Fruit fly (Drosophila melanogaster) whole organism, embryonic: ENCODE measurements around the gene AP-2mu.

ENCODE experiments used
- ATbp ChIP-seq: fragments of 200-800 bp; sonication (Bioruptor generic); optimal IDR thresholded peaks from 2 replicates; lab custom pipeline; 2017; ENCODE audit warnings: missing biosample characterization, mild to moderate bottlenecking, missing genetic modification characterization, missing genetic modification reagents
- CG10274 ChIP-seq: fragments of 200-800 bp; sonication (Bioruptor generic); optimal IDR thresholded peaks from 3 replicates; lab custom pipeline; 2017; ENCODE audit warnings: missing biosample characterization, mild to moderate bottlenecking, missing genetic modification characterization
- CG10462 ChIP-seq: fragments of 200-800 bp; sonication (Bioruptor generic); optimal IDR thresholded peaks from 2 replicates; lab custom pipeline; 2016; ENCODE audit warnings: missing biosample characterization, missing genetic modification characterization
- CG10565 ChIP-seq: fragments of 200-800 bp; sonication (Bioruptor generic); optimal IDR thresholded peaks from 3 replicates; lab custom pipeline; 2016; ENCODE audit warnings: missing biosample characterization, mild to moderate bottlenecking, missing genetic modification characterization
- CG11398 ChIP-seq: fragments of 200-800 bp; sonication (Bioruptor generic); optimal IDR thresholded peaks from 2 replicates; lab custom pipeline; 2016; ENCODE audit warnings: missing biosample characterization, missing genetic modification characterization
- CG11723 ChIP-seq: fragments of 200-800 bp; sonication (Bioruptor generic); optimal IDR thresholded peaks from 2 replicates; lab custom pipeline; 2017; ENCODE audit warnings: missing biosample characterization, mild to moderate bottlenecking, missing genetic modification characterization
- CG13296 ChIP-seq: fragments of 200-800 bp; sonication (Bioruptor generic); optimal IDR thresholded peaks from 3 replicates; lab custom pipeline; 2018; ENCODE audit warnings: missing biosample characterization, mild to moderate bottlenecking, missing genetic modification characterization
- CG15269 ChIP-seq: fragments of 200-800 bp; sonication (Bioruptor generic); optimal IDR thresholded peaks from 2 replicates; lab custom pipeline; 2018; ENCODE audit warnings: missing biosample characterization, mild to moderate bottlenecking, missing genetic modification characterization, moderate library complexity
- CG17802 ChIP-seq: fragments of 200-800 bp; sonication (Bioruptor generic); optimal IDR thresholded peaks from 2 replicates; lab custom pipeline; 2018; ENCODE audit warnings: missing biosample characterization, mild to moderate bottlenecking, missing genetic modification characterization, moderate library complexity
- CG2199 ChIP-seq: fragments of 200-800 bp; sonication (Bioruptor generic); IDR thresholded peaks from 3 replicates; pipeline ENCODE4 v1.3.6; 2022; ENCODE audit warnings: missing biosample characterization, missing genetic modification characterization
- CG2875 ChIP-seq: fragments of 200-800 bp; sonication (Bioruptor generic); optimal IDR thresholded peaks from 2 replicates; lab custom pipeline; 2017; ENCODE audit warnings: missing biosample characterization, mild to moderate bottlenecking, missing genetic modification characterization, missing genetic modification reagents
- CG30403 ChIP-seq: fragments of 200-800 bp; sonication (Bioruptor generic); optimal IDR thresholded peaks from 3 replicates; lab custom pipeline; 2016; ENCODE audit warnings: missing biosample characterization, missing genetic modification characterization
- CG32767 ChIP-seq: fragments of 200-800 bp; sonication (Bioruptor generic); IDR thresholded peaks from 2 replicates; pipeline ENCODE4 v1.3.6; 2022; ENCODE audit warnings: missing biosample characterization, missing genetic modification characterization
- CG34224 ChIP-seq: fragments of 200-800 bp; sonication (Bioruptor generic); IDR thresholded peaks from 3 replicates; pipeline ENCODE4 v1.3.6; 2022; ENCODE audit warnings: missing biosample characterization, missing genetic modification characterization; ENCODE audit not compliant: partially characterized antibody
- CG42726 ChIP-seq: fragments of 200-800 bp; sonication (Bioruptor generic); IDR thresholded peaks from 2 replicates; pipeline ENCODE4 v1.3.6; 2022; ENCODE audit warnings: missing biosample characterization, missing genetic modification characterization; ENCODE audit not compliant: partially characterized antibody
- CG4617 ChIP-seq: fragments of 200-800 bp; sonication (Bioruptor generic); optimal IDR thresholded peaks from 3 replicates; lab custom pipeline; 2016; ENCODE audit warnings: missing biosample characterization, missing genetic modification characterization, borderline replicate concordance
- CG7372 ChIP-seq: fragments of 200-800 bp; sonication (Bioruptor generic); IDR thresholded peaks from 2 replicates; pipeline ENCODE4 v1.3.6; 2022; ENCODE audit warnings: missing biosample characterization, missing genetic modification characterization
- CG7987 ChIP-seq: fragments of 200-800 bp; sonication (Bioruptor generic); optimal IDR thresholded peaks from 2 replicates; lab custom pipeline; 2018; ENCODE audit warnings: missing biosample characterization, mild to moderate bottlenecking, missing genetic modification characterization, moderate library complexity
- CG8924 ChIP-seq: fragments of 200-800 bp; optimal IDR thresholded peaks from 3 replicates; lab custom pipeline; 2019; ENCODE audit warnings: missing biosample characterization, mild to moderate bottlenecking, missing genetic modification characterization, moderate library complexity
- CG8944 ChIP-seq: fragments of 200-800 bp; sonication (Bioruptor generic); optimal IDR thresholded peaks from 3 replicates; lab custom pipeline; 2016; ENCODE audit warnings: missing biosample characterization, missing genetic modification characterization
- CG9609 ChIP-seq: fragments of 200-800 bp; sonication (Bioruptor generic); optimal IDR thresholded peaks from 3 replicates; lab custom pipeline; 2016; ENCODE audit warnings: missing biosample characterization, missing genetic modification characterization
- Dbx ChIP-seq: fragments of 200-800 bp; sonication (Bioruptor generic); IDR thresholded peaks from 3 replicates; pipeline ENCODE4 v1.3.6; 2022; ENCODE audit warnings: missing biosample characterization, missing genetic modification characterization
- Dp ChIP-seq: fragments of 200-800 bp; sonication (Bioruptor generic); optimal IDR thresholded peaks from 2 replicates; lab custom pipeline; 2018; ENCODE audit warnings: missing biosample characterization, mild to moderate bottlenecking, missing genetic modification characterization, moderate library complexity
- Dref ChIP-seq: fragments of 200-800 bp; sonication (Bioruptor generic); IDR thresholded peaks from 2 replicates; pipeline ENCODE4 v1.3.6; 2022; ENCODE audit warnings: missing biosample characterization, missing genetic modification characterization
- E2f2 ChIP-seq: fragments of 200-800 bp; sonication (Bioruptor generic); IDR thresholded peaks from 2 replicates; pipeline ENCODE4 v1.3.6; 2022; ENCODE audit warnings: missing biosample characterization, missing genetic modification characterization
- HmgD ChIP-seq: fragments of 200-800 bp; sonication (Bioruptor generic); optimal IDR thresholded peaks from 3 replicates; lab custom pipeline; 2016; ENCODE audit warnings: missing biosample characterization, missing genetic modification characterization
- Kr ChIP-seq: fragments of 200-800 bp; sonication (Bioruptor generic); optimal IDR thresholded peaks from 2 replicates; lab custom pipeline; 2017; ENCODE audit warnings: missing biosample characterization, mild to moderate bottlenecking, missing genetic modification characterization
- Lhr ChIP-seq: fragments of 200-800 bp; sonication (Bioruptor generic); optimal IDR thresholded peaks from 3 replicates; lab custom pipeline; 2017; ENCODE audit warnings: mild to moderate bottlenecking, missing biosample characterization, missing genetic modification reagents, missing genetic modification characterization
- NK7.1 ChIP-seq: fragments of 200-800 bp; sonication (Bioruptor generic); optimal IDR thresholded peaks from 3 replicates; lab custom pipeline; 2016; ENCODE audit warnings: missing biosample characterization, missing genetic modification characterization
- Optix ChIP-seq: fragments of 200-800 bp; sonication (Bioruptor generic); IDR thresholded peaks from 3 replicates; pipeline ENCODE4 v1.3.6; 2022; ENCODE audit warnings: missing biosample characterization, missing genetic modification characterization
- PHDP ChIP-seq: fragments of 200-800 bp; sonication (Bioruptor generic); optimal IDR thresholded peaks from 3 replicates; lab custom pipeline; 2018; ENCODE audit warnings: missing biosample characterization, mild to moderate bottlenecking, missing genetic modification characterization, moderate library complexity
- Poxn ChIP-seq: fragments of 200-800 bp; sonication (Bioruptor generic); IDR thresholded peaks from 2 replicates; pipeline ENCODE4 v1.3.6; 2022; ENCODE audit warnings: missing biosample characterization, missing genetic modification characterization
- abd-A ChIP-seq: fragments of 200-800 bp; sonication (Bioruptor generic); optimal IDR thresholded peaks from 3 replicates; lab custom pipeline; 2019; ENCODE audit warnings: missing biosample characterization, mild to moderate bottlenecking, missing genetic modification characterization, moderate library complexity
- btn ChIP-seq: fragments of 200-800 bp; sonication (Bioruptor generic); optimal IDR thresholded peaks from 2 replicates; lab custom pipeline; 2016; ENCODE audit warnings: missing biosample characterization, missing genetic modification characterization
- en ChIP-seq: fragments of 200-800 bp; sonication (Bioruptor generic); optimal IDR thresholded peaks from 2 replicates; lab custom pipeline; 2016; ENCODE audit warnings: missing biosample characterization, missing genetic modification characterization
- exex ChIP-seq: fragments of 200-800 bp; sonication (Bioruptor generic); optimal IDR thresholded peaks from 4 replicates; lab custom pipeline; 2018; ENCODE audit warnings: missing biosample characterization, mild to moderate bottlenecking, missing genetic modification characterization, moderate library complexity
- eyg ChIP-seq: fragments of 200-800 bp; sonication (Bioruptor generic); optimal IDR thresholded peaks from 3 replicates; lab custom pipeline; 2016; ENCODE audit warnings: missing biosample characterization, missing genetic modification characterization
- fru ChIP-seq: fragments of >200 bp; optimal IDR thresholded peaks from 2 replicates; lab custom pipeline; 2017
- gfzf ChIP-seq: fragments of 200-800 bp; sonication (Bioruptor generic); optimal IDR thresholded peaks from 2 replicates; lab custom pipeline; 2016; ENCODE audit warnings: missing biosample characterization, mild to moderate bottlenecking, missing genetic modification characterization, moderate library complexity
- grn ChIP-seq: fragments of 200-800 bp; sonication (Bioruptor generic); optimal IDR thresholded peaks from 3 replicates; lab custom pipeline; 2017; ENCODE audit warnings: missing biosample characterization, missing genetic modification characterization
- inv ChIP-seq: fragments of 200-800 bp; sonication (Bioruptor generic); IDR thresholded peaks from 2 replicates; pipeline ENCODE4 v1.3.6; 2022; ENCODE audit warnings: missing biosample characterization, missing genetic modification characterization; ENCODE audit not compliant: partially characterized antibody
- kni ChIP-seq: fragments of 200-800 bp; sonication (Bioruptor generic); optimal IDR thresholded peaks from 3 replicates; lab custom pipeline; 2017; ENCODE audit warnings: mild to moderate bottlenecking, missing biosample characterization, missing genetic modification reagents, missing genetic modification characterization
- lov ChIP-seq, 2 experiments: fragments of 200-800 bp in 1 of 2; fragments of >200 bp in 1 of 2; sonication (Bioruptor generic) in 1 of 2; IDR thresholded peaks in 1 of 2; optimal IDR thresholded peaks in 1 of 2; 2 replicates in 1 of 2; 3 replicates in 1 of 2; pipeline versions ENCODE4 v1.3.6 to Lab custom; 2017 to 2022; ENCODE audit warnings: missing biosample characterization in 1 of 2, missing genetic modification characterization in 1 of 2
- nerfin-2 ChIP-seq: fragments of 200-800 bp; sonication (Bioruptor generic); IDR thresholded peaks from 2 replicates; pipeline ENCODE4 v1.3.6; 2022; ENCODE audit warnings: missing biosample characterization, missing genetic modification characterization; ENCODE audit not compliant: partially characterized antibody
- oc ChIP-seq: fragments of 200-800 bp; sonication (Bioruptor generic); optimal IDR thresholded peaks from 2 replicates; lab custom pipeline; 2018; ENCODE audit warnings: missing biosample characterization, mild to moderate bottlenecking, missing genetic modification characterization, moderate library complexity
- pzg ChIP-seq: fragments of 200-800 bp; sonication (Bioruptor generic); optimal IDR thresholded peaks from 3 replicates; lab custom pipeline; 2018; ENCODE audit warnings: missing biosample characterization, mild to moderate bottlenecking, missing genetic modification characterization, moderate library complexity
- rib ChIP-seq: fragments of 200-800 bp; sonication (Bioruptor generic); IDR thresholded peaks from 2 replicates; pipeline ENCODE4 v1.3.6; 2022; ENCODE audit warnings: missing biosample characterization, missing genetic modification characterization
- ttk ChIP-seq: fragments of 200-800 bp; sonication (Bioruptor generic); IDR thresholded peaks from 2 replicates; pipeline ENCODE4 v2.1.2; 2022; ENCODE audit warnings: missing biosample characterization, missing genetic modification characterization
- vfl ChIP-seq: fragments of 200-800 bp; sonication (Bioruptor generic); optimal IDR thresholded peaks from 2 replicates; lab custom pipeline; 2016; ENCODE audit warnings: missing biosample characterization, missing genetic modification characterization
- vnd ChIP-seq: fragments of 200-800 bp; sonication (Bioruptor generic); IDR thresholded peaks from 3 replicates; pipeline ENCODE4 v1.3.6; 2022; ENCODE audit warnings: missing biosample characterization, missing genetic modification characterization; ENCODE audit not compliant: partially characterized antibody

Gene AP-2mu

DNA sequence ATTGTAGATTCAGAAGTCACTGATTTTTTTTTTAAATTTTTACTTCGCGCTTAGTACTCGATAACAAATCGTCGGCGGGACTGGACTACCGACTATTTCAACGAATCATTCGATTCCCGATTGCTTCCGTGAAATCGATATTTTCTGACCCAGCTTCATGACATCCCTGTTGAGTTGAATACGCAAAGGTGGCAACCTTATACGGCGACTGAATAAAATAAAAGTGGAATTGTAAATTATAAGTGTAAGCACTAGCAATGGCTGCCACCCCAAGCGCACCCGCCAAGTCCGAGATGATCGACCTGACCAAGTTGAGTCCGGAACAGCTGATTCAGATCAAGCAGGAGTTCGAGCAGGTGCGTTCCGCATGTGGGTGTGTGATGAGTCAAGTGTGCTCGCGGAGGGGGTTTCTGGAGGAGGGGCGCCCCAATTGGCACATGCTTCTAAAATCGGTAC, 24.8 kb downstream of the AP-2mu start, which contains the start of gene Pfdn5 (continued):
- TF ChIP-seq vnd (GFP tag; lab: Robert Waterston, UW) (peak; percentile 79), oc (tag; lab: Kevin White, UChicago) (no peak), ATbp (GFP tag; lab: Kevin White, UChicago) (no peak), lov (optimal IDR thresholded peaks at IDR 0.05; lab: Kevin White, UChicago) (no peak), lov (GFP tag; IDR thresholded peaks at IDR 0.05; lab: Robert Waterston, UW) (no peak), Lhr (peak; percentile 9), CG10274 (GFP tag; lab: Kevin White, UChicago) (no peak), CG2875 (GFP tag; lab: Kevin White, UChicago) (no peak), PHDP (tag; lab: Kevin White, UChicago) (no peak), CG7372 (GFP tag; lab: Robert Waterston, UW) (no peak), CG30403 (GFP tag; lab: Kevin White, UChicago) (no peak), CG34224 (GFP tag; lab: Robert Waterston, UW) (peak; percentile 88), CG8944 (GFP tag; lab: Kevin White, UChicago) (no peak), CG32767 (GFP tag; lab: Robert Waterston, UW) (no peak), CG9609 (GFP tag; lab: Kevin White, UChicago) (no peak), NK7.1 (GFP tag; lab: Kevin White, UChicago) (no peak), nerfin-2 (peak; percentile 91), Poxn (GFP tag; lab: Robert Waterston, UW) (no peak), abd-A (tag; lab: Kevin White, UChicago) (no peak), rib (GFP tag; lab: Robert Waterston, UW) (0 out of 2 replicates have a peak, but pooled peaks have one; percentile 37), Dp (GFP tag; lab: Kevin White, UChicago) (peak; percentile 93), btn (GFP tag; lab: Kevin White, UChicago) (no peak), kni (GFP tag; lab: Kevin White, UChicago) (no peak), CG13296 (GFP tag; lab: Kevin White, UChicago) (no peak), Optix (GFP tag; lab: Robert Waterston, UW) (no peak), CG11398 (GFP tag; lab: Kevin White, UChicago) (no peak), CG8924 (no peak), ttk (GFP tag; lab: Robert Waterston, UW) (no peak), Dbx (GFP tag; lab: Robert Waterston, UW) (no peak), inv (GFP tag; lab: Robert Waterston, UW) (peak; percentile 69), pzg (GFP tag; lab: Kevin White, UChicago) (peak; percentile 93), CG15269 (tag; lab: Kevin White, UChicago) (no peak), CG42726 (GFP tag; lab: Robert Waterston, UW) (no peak), exex (tag; lab: Kevin White, UChicago) (no peak), CG7987 (GFP tag; lab: Kevin White, UChicago) (no peak), Dref (peak; percentile 98), en (no peak), gfzf (GFP tag; lab: Kevin White, UChicago) (peak; percentile 38), vfl (no peak), CG11723 (no peak), CG4617 (GFP tag; lab: Kevin White, UChicago) (peak; percentile 94), grn (GFP tag; lab: Kevin White, UChicago) (no peak), HmgD (GFP tag; lab: Kevin White, UChicago) (peak; percentile 33), Kr (no peak), E2f2 (GFP tag; lab: Robert Waterston, UW) (peak; percentile 96), CG2199 (GFP tag; lab: Robert Waterston, UW) (no peak), eyg (GFP tag; lab: Kevin White, UChicago) (no peak), fru (no peak), CG17802 (tag; lab: Kevin White, UChicago) (no peak), CG10462 (GFP tag; lab: Kevin White, UChicago) (no peak), CG10565 (GFP tag; lab: Kevin White, UChicago) (no peak)
